Worm (Caenorhabditis elegans) whole organism, L1 larva: ENCODE measurements around the gene crm-1.

Experiments used
- C16A3.4 ChIP-seq: fragments of 150-350 bp; optimal IDR thresholded peaks from 2 replicates; lab custom pipeline; 2014; ENCODE audit warnings: missing biosample characterization, missing genetic modification characterization
- ama-1 ChIP-seq: fragments of 150-350 bp; optimal IDR thresholded peaks from 2 replicates; lab custom pipeline; 2014
- ceh-82 ChIP-seq, 3 experiments: fragments of 150-350 bp in 1 of 3; sonication (generic microtip) in 2 of 3; optimal IDR thresholded peaks; 2 replicates each; lab custom pipeline; 2014 to 2017; ENCODE audit warnings: missing biosample characterization in 3 of 3, missing genetic modification characterization in 3 of 3
- efl-1 ChIP-seq, 4 experiments: fragments of 150-350 bp; optimal IDR thresholded peaks in 3 of 4; peaks in 1 of 4; 1 replicate in 1 of 4; 2 replicates in 3 of 4; lab custom pipeline; 2014; ENCODE audit warnings: missing biosample characterization in 2 of 4, missing genetic modification characterization in 2 of 4, missing genetic modification reagents in 2 of 4
- egl-13 ChIP-seq: sonication (generic microtip); optimal IDR thresholded peaks from 2 replicates; lab custom pipeline; 2016; ENCODE audit warnings: missing genotype, missing genetic modification reagents, missing genetic modification characterization, missing compliant biosample characterization
- lin-13 ChIP-seq: fragments of 150-350 bp; optimal IDR thresholded peaks from 2 replicates; lab custom pipeline; 2014; ENCODE audit warnings: missing biosample characterization, missing genetic modification reagents, missing genetic modification characterization
- lsy-2 ChIP-seq, 2 experiments: fragments of 150-350 bp; optimal IDR thresholded peaks; 2 replicates each; lab custom pipeline; 2014; ENCODE audit warnings: missing biosample characterization in 2 of 2, missing genetic modification characterization in 2 of 2
- mab-9 ChIP-seq: fragments of 200-800 bp; sonication (Bioruptor generic); IDR thresholded peaks from 2 replicates; pipeline ENCODE4 v1.3.6; 2022; ENCODE audit warnings: missing genetic modification reagents, missing genetic modification characterization, missing compliant biosample characterization
- snpc-4 ChIP-seq: fragments of 150-350 bp; optimal IDR thresholded peaks from 2 replicates; lab custom pipeline; 2014; ENCODE audit warnings: missing biosample characterization, missing genetic modification characterization
- unc-62 ChIP-seq: fragments of 150-350 bp; optimal IDR thresholded peaks from 2 replicates; lab custom pipeline; 2014; ENCODE audit warnings: missing biosample characterization, missing genetic modification reagents, missing genetic modification characterization
- ztf-11 ChIP-seq, 2 experiments: sonication (generic microtip); optimal IDR thresholded peaks; 2 replicates each; lab custom pipeline; 2016 to 2017; ENCODE audit warnings: missing genetic modification characterization in 2 of 2, missing biosample characterization in 1 of 2, missing compliant biosample characterization in 1 of 2

DNA sequence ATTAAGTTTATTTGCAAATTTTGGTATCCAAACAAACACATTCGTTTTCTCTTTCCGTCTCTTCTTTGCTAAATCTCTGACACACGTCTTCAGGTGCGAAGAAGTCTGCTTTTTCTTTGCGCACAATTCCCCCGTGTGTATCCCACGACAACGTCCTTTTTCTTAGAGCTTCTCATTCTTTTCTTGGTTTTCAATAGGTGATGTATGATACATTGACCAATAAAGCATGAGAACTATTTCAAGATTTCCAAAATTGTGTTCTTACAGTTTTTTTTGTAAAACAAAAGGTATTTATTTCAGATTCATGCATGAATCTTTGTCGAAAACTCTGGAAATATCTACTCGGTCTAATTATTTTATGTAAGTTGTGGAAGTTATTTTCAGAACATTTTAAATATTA, 42.2 kb downstream of the crm-1 start, which contains the start of gene B0024.15:
- TF ChIP-seq lin-13 (GFP tag; lab: Kevin White, UChicago): no peak
- no peak for TF ChIP-seq lsy-2 (tag; optimal IDR thresholded peaks at IDR 0.05; lab: Kevin White, UChicago)
- TF ChIP-seq ama-1 (lab: Kevin White, UChicago): no peak
- TF ChIP-seq C16A3.4: no peak
- TF ChIP-seq ceh-82 (tag; optimal IDR thresholded peaks at IDR 0.05; lab: Kevin White, UChicago): no peak
- TF ChIP-seq snpc-4: no peak
- no peak for TF ChIP-seq unc-62 (GFP tag; lab: Kevin White, UChicago)
- TF ChIP-seq ztf-11 (tag; optimal IDR thresholded peaks at IDR 0.05; lab: Kevin White, UChicago): no peak
- no peak for TF ChIP-seq mab-9
- no peak for TF ChIP-seq efl-1 (optimal IDR thresholded peaks at IDR 0.05; lab: Kevin White, UChicago)
- no peak for TF ChIP-seq efl-1 (GFP tag; optimal IDR thresholded peaks at IDR 0.05 in 1 of 2; lab: Kevin White, UChicago)
- no peak for TF ChIP-seq egl-13 (tag; lab: Kevin White, UChicago)
